Worm (Caenorhabditis elegans): ENCODE data around the gene C16C8.11.
"Not testable (repeated sequence)": the region's sequence is repeated elsewhere in the genome, so short reads cannot be mapped to it uniquely, and the experiment has no call there.

Gene C16C8.11

DNA sequence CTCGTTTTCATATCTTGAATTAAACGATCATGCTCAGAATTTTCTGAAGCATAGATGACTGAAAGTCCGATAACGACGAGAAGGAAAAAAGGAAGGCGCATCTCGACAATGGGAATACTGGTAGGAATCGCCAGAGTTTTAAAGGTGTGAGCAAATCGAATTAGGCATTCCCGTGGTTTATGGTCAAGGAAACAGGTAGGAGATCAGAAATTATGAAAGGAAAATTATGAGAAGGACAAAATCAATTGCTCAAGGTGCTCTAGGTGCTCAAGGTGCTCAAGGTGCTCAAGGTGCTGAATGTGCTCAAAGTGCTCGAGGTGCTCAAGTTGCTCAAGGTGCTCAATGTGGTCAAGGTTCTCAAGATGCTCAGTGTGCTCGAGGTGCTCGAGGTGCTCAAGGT lies 11.1 kb downstream of the C16C8.11 start, which contains the start of gene C16C8.10:
Gene C16C8.10, minus strand, starts transcription at position 101 of the 400 bp plus-strand sequence.
- TF ChIP-seq B0310.2 (tag; optimal IDR thresholded peaks at IDR 0.05); flt-1 (GFP tag; IDR thresholded peaks at IDR 0.05); aly-1 (tag; optimal IDR thresholded peaks at IDR 0.05): not testable (repeated sequence)

DNA sequence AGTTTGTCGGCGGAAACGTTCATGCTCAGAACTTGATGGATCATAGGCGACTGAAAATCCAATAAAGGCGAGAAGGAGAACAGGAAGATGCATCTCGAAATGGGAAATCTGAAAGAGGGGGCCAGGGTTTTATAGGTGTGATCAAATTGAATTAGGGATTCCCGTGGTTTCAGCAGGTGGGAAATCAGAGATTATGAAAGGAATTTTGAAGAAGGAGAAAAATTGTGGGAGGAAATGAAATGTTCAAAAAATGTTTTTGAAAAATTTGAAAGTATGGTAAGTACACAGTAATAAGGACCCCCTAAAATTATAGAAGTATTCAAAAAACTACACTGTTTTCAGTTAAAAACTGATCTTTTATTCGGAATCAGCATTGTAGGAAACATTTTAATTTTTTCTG lies 17.0 kb downstream of the C16C8.11 start, which contains the start of gene Y49F6B.20:
Gene Y49F6B.20, minus strand, starts transcription at position 101 of the 400 bp plus-strand sequence.
- TF ChIP-seq ama-1 (optimal IDR thresholded peaks at IDR 0.05) (no peak), ets-7 (tag; optimal IDR thresholded peaks at IDR 0.05) (no peak), tbx-11 (GFP tag; IDR thresholded peaks at IDR 0.05) (no peak)

- TF ChIP-seq hmg-4 (GFP tag; optimal IDR thresholded peaks at IDR 0.05) = no peak
- no peak for TF ChIP-seq ets-7 (tag; optimal IDR thresholded peaks at IDR 0.05)
- no peak for TF ChIP-seq sea-1 (GFP tag; conservative IDR thresholded peaks at IDR 0.05)
- no peak for TF ChIP-seq ama-1 (optimal IDR thresholded peaks at IDR 0.05)
- TF ChIP-seq scrt-1 (GFP tag; IDR thresholded peaks at IDR 0.05) = no peak
- no peak for TF ChIP-seq tra-4 (tag; optimal IDR thresholded peaks at IDR 0.05)
- TF ChIP-seq tbx-11 (GFP tag; IDR thresholded peaks at IDR 0.05) = no peak
- no peak for TF ChIP-seq pes-1 (GFP tag; IDR thresholded peaks at IDR 0.05)
- no peak for TF ChIP-seq ceh-13 (GFP tag; optimal IDR thresholded peaks at IDR 0.05)
- no peak for TF ChIP-seq aly-1 (tag; optimal IDR thresholded peaks at IDR 0.05)
- no peak for TF ChIP-seq B0310.2 (tag; optimal IDR thresholded peaks at IDR 0.05)
- no peak for TF ChIP-seq hmbx-1 (tag; optimal IDR thresholded peaks at IDR 0.05)
Measured at ce11 chrII:3471603-3472002, 18.1 kb downstream of the C16C8.11 start, which contains the start of gene Y49F6B.13. TSS of gene Y49F6B.13 (minus strand) at chrII:3471703.

- TF ChIP-seq ceh-13 (GFP tag; optimal IDR thresholded peaks at IDR 0.05) (no peak), hmbx-1 (tag; optimal IDR thresholded peaks at IDR 0.05) (no peak), tbx-37 (GFP tag; conservative IDR thresholded peaks at IDR 0.05) (no peak), pes-1 (GFP tag; IDR thresholded peaks at IDR 0.05) (no peak), sea-1 (GFP tag; conservative IDR thresholded peaks at IDR 0.05) (no peak), flt-1 (GFP tag; IDR thresholded peaks at IDR 0.05) (no peak), F13C5.2 (tag; optimal IDR thresholded peaks at IDR 0.05) (no peak), ceh-36 (tag; optimal IDR thresholded peaks at IDR 0.05) (no peak), tbx-11 (GFP tag; IDR thresholded peaks at IDR 0.05) (no peak)
Measured at ce11 chrII:3472316-3472715, 18.8 kb downstream of the C16C8.11 start, which contains the start of gene Y49F6B.12. TSS of gene Y49F6B.12 (minus strand) at chrII:3472416.

ce11 chrII:3472817-3473216 lies 19.3 kb downstream of the C16C8.11 start, which contains the start of gene Y49F6B.6:
TSS of gene Y49F6B.6 (plus strand) at chrII:3473117.
- TF ChIP-seq ceh-13 (GFP tag; optimal IDR thresholded peaks at IDR 0.05) = no peak
- TF ChIP-seq scrt-1 (GFP tag; IDR thresholded peaks at IDR 0.05) = no peak
- no peak for TF ChIP-seq hmbx-1 (tag; optimal IDR thresholded peaks at IDR 0.05)
- no peak for TF ChIP-seq hnd-1 (tag; optimal IDR thresholded peaks at IDR 0.05)
- TF ChIP-seq tbx-11 (GFP tag; IDR thresholded peaks at IDR 0.05) = no peak
- TF ChIP-seq hmg-4 (GFP tag; optimal IDR thresholded peaks at IDR 0.05) = no peak

DNA sequence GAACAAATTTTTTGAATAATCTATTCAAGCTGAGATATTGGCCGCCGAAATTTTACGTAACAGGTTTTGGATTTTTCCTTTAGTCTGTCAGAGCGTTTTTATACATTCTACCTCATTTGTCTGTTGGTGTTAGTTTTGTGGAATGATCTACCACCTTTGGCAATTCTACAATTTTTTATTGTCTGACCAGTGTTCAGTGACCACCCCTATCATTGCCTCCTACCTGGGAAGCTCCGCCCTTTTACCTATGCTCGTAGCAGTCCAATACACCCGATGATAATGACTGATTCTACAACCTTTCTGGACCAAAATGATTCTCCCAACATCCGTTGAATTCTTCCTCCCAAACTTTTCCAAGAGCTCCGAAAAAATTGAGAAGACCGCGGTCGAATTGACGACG lies 20.2 kb downstream of the C16C8.11 start, which contains the start of gene sdz-32:
Gene sdz-32, plus strand, starts transcription at position 301 of the 400 bp plus-strand sequence.
- TF ChIP-seq hnd-1 (tag; optimal IDR thresholded peaks at IDR 0.05) (no peak), hmg-4 (GFP tag; optimal IDR thresholded peaks at IDR 0.05) (no peak), ets-7 (tag; optimal IDR thresholded peaks at IDR 0.05) (no peak), aly-1 (tag; optimal IDR thresholded peaks at IDR 0.05) (no peak), scrt-1 (GFP tag; IDR thresholded peaks at IDR 0.05) (no peak), tbx-37 (GFP tag; conservative IDR thresholded peaks at IDR 0.05) (no peak)

ce11 chrII:3476536-3476935 lies 23.0 kb downstream of the C16C8.11 start:
- TF ChIP-seq flt-1 (GFP tag; IDR thresholded peaks at IDR 0.05) = no peak
- TF ChIP-seq ets-7 (tag; optimal IDR thresholded peaks at IDR 0.05) = no peak
- no peak for TF ChIP-seq scrt-1 (GFP tag; IDR thresholded peaks at IDR 0.05)
- TF ChIP-seq hmg-4 (GFP tag; optimal IDR thresholded peaks at IDR 0.05) = no peak
- TF ChIP-seq ceh-36 (tag; optimal IDR thresholded peaks at IDR 0.05) = peak; percentile 71

DNA sequence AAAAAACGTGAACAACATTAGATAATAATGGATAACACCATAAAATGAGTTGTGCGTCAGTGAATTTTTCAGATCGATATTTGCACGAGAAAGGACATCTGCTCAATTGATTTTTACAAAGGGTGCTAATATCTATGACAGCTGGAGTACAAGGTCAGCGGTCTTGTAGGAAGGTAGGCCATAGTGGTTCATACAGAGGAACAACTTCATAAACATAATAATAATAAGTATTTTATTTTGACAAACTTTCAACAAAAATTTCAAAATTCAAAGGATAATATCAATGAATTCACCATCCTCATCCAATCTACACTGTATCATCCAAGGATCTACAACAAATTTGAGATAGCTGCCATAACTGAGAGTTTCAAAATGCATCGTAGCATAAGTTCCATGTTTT lies 23.7 kb downstream of the C16C8.11 start, which contains the start of gene fbxb-104:
Gene fbxb-104, minus strand, starts transcription at position 101 of the 400 bp plus-strand sequence.
- TF ChIP-seq F13C5.2 (tag; optimal IDR thresholded peaks at IDR 0.05) = no peak
- TF ChIP-seq ets-7 (tag; optimal IDR thresholded peaks at IDR 0.05) = no peak
- TF ChIP-seq hmg-4 (GFP tag; optimal IDR thresholded peaks at IDR 0.05) = no peak
- TF ChIP-seq tbx-11 (GFP tag; IDR thresholded peaks at IDR 0.05) = no peak
- no peak for TF ChIP-seq hmbx-1 (tag; optimal IDR thresholded peaks at IDR 0.05)
- no peak for TF ChIP-seq ama-1 (optimal IDR thresholded peaks at IDR 0.05)
- no peak for TF ChIP-seq scrt-1 (GFP tag; IDR thresholded peaks at IDR 0.05)
- TF ChIP-seq ceh-13 (GFP tag; optimal IDR thresholded peaks at IDR 0.05) = no peak
- no peak for TF ChIP-seq pes-1 (GFP tag; IDR thresholded peaks at IDR 0.05)
- TF ChIP-seq tbx-37 (GFP tag; conservative IDR thresholded peaks at IDR 0.05) = no peak
- no peak for TF ChIP-seq flt-1 (GFP tag; IDR thresholded peaks at IDR 0.05)
- no peak for TF ChIP-seq sea-1 (GFP tag; conservative IDR thresholded peaks at IDR 0.05)
- no peak for TF ChIP-seq hnd-1 (tag; optimal IDR thresholded peaks at IDR 0.05)
- no peak for TF ChIP-seq tra-4 (tag; optimal IDR thresholded peaks at IDR 0.05)
- TF ChIP-seq B0310.2 (tag; optimal IDR thresholded peaks at IDR 0.05) = no peak

ce11 chrII:3481584-3481983 lies 28.1 kb downstream of the C16C8.11 start, which contains the start of gene Y49F6B.8:
TSS of gene Y49F6B.8 (minus strand) at chrII:3481684.
- TF ChIP-seq tra-4 (tag; optimal IDR thresholded peaks at IDR 0.05) = no peak
- TF ChIP-seq sea-1 (GFP tag; conservative IDR thresholded peaks at IDR 0.05) = no peak
- TF ChIP-seq pes-1 (GFP tag; IDR thresholded peaks at IDR 0.05) = no peak
- no peak for TF ChIP-seq ets-7 (tag; optimal IDR thresholded peaks at IDR 0.05)
- TF ChIP-seq flt-1 (GFP tag; IDR thresholded peaks at IDR 0.05) = no peak
- no peak for TF ChIP-seq F13C5.2 (tag; optimal IDR thresholded peaks at IDR 0.05)
- TF ChIP-seq scrt-1 (GFP tag; IDR thresholded peaks at IDR 0.05) = no peak
- no peak for TF ChIP-seq hnd-1 (tag; optimal IDR thresholded peaks at IDR 0.05)

Data from whole organism, early embryonic.